Worm (Caenorhabditis elegans): Measurements from ENCODE around the gene metr-1.

Gene metr-1

ce11 chrII:10884396-10884795, 42.0 kb upstream of the metr-1 start, which contains the start of gene egg-3:
Gene egg-3 (minus strand): TSS chrII:10884441.
- TF ChIP-seq pqm-1 (tag; optimal IDR thresholded peaks at IDR 0.05) (no peak), C04F5.9 (tag; optimal IDR thresholded peaks at IDR 0.05) (no peak), unc-86 (tag; optimal IDR thresholded peaks at IDR 0.05) (no peak), nhr-237 (tag; optimal IDR thresholded peaks at IDR 0.05) (no peak), fkh-4 (tag; optimal IDR thresholded peaks at IDR 0.05; ENCODE audit: borderline replicate concordance) (no peak), nhr-11 (tag; optimal IDR thresholded peaks at IDR 0.05) (no peak)

DNA sequence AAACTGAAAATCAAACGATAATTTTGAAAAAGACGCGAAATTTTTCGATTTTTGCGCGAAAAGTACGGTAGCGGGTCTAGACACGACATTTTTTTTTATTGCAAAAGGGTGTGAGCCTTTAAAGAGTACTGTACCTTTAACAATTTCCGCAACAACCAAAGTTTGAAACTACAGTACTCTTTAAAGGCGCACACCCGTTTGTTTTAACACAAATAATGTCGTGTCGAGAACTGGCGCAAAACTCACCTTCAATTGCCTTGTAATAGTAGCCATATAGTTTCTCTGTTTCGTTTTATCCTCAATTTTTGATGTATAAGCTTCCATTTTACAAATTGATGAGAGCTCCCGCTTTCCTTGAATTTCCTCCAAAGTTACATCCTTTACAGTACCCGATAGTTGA, 41.1 kb upstream of the metr-1 start:
- TF ChIP-seq nhr-47 (tag; optimal IDR thresholded peaks at IDR 0.05) (no peak), lir-3 (tag; optimal IDR thresholded peaks at IDR 0.05; ENCODE audit: poor library complexity) (no peak), tbx-2 (tag; optimal IDR thresholded peaks at IDR 0.05) (no peak), jun-1 (tag; optimal IDR thresholded peaks at IDR 0.05) (no peak), swsn-7 (tag; optimal IDR thresholded peaks at IDR 0.05) (no peak), aly-2 (tag; optimal IDR thresholded peaks at IDR 0.05) (no peak), nhr-12 (tag; optimal IDR thresholded peaks at IDR 0.05) (no peak), nhr-76 (tag; optimal IDR thresholded peaks at IDR 0.05) (no peak), tlp-1 (tag; optimal IDR thresholded peaks at IDR 0.05) (no peak), ets-5 (GFP tag; IDR thresholded peaks at IDR 0.05) (no peak)

DNA sequence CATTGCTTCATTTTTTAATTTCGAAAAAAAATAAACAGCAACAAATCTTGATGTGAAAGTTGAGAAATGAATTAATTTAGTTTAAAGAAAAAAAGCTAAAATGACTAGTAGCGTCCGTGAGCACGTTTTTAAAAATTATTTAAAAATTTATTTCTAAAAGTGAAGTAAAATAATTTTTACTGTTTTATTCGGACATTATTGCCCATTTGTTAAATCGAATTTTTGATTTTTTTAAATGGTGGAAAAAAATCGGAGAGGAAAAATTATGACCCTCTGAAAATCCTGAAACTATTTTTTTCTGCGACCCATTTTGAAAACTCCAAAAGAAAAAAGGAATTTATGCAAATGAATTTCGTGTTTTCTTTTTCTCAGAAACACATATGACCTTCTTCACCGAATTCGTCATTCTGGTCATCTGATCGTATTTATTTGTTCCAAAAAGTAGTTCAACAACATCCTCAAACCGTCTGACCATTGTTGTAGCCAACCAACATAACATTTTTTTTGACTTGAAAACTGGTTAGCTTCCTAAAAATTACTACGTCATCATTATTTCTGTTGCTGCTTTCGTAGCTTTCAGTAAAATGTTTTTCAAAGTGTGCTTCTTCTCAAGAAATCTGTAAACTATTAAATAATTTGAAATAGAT, 40.4 kb upstream of the metr-1 start, which contains the start of gene F44F4.3:
F44F4.3 (minus strand) TSS at position 51 of the 647 bp plus-strand sequence.
- peak; percentile 53 for TF ChIP-seq nhr-85 (tag)
- peak; percentile 12 for TF ChIP-seq blmp-1 (tag; optimal IDR thresholded peaks at IDR 0.05)
- TF ChIP-seq nhr-11 (tag; optimal IDR thresholded peaks at IDR 0.05), result no peak
- TF ChIP-seq swsn-7 (tag; optimal IDR thresholded peaks at IDR 0.05), result no peak

DNA sequence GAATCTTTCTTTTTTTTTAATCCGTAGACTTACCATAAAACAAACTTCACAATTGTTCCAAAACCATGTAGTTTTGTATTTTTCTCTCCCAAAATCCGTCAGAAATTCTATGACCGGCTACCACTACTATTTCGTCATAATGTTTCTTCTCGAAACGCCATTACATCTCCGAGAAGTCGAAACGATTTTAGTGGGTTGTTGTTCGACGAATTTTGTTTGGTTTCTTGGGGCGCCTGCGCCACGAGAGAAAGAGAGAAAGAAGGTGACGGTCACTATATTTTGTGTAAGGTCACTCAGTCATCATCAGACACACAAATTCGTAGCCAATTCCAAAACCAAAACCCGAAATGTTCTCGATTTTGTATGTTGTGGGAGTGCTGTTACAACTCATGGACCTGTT, 39.3 kb upstream of the metr-1 start:
- no peak for TF ChIP-seq aha-1 (tag; optimal IDR thresholded peaks at IDR 0.05)
- TF ChIP-seq sup-37 (GFP tag; optimal IDR thresholded peaks at IDR 0.05), result no peak
- TF ChIP-seq efl-1 (optimal IDR thresholded peaks at IDR 0.05), result no peak
- TF ChIP-seq efl-1 (GFP tag; optimal IDR thresholded peaks at IDR 0.05 in 1 of 2), result peak in 1 of 2 experiments; percentile 53
- peak in 1 of 2 experiments; percentile 12 for TF ChIP-seq mdl-1 (tag; optimal IDR thresholded peaks at IDR 0.05)
- TF ChIP-seq snpc-4 (tag; optimal IDR thresholded peaks at IDR 0.05), result no peak
- TF ChIP-seq hpl-2 (GFP tag; optimal IDR thresholded peaks at IDR 0.05), result no peak
- peak; percentile 41 for TF ChIP-seq snu-23 (GFP tag; optimal IDR thresholded peaks at IDR 0.05)
- TF ChIP-seq ceh-88 (GFP tag; IDR thresholded peaks at IDR 0.05), result no peak
- no peak for TF ChIP-seq lin-15B (tag; optimal IDR thresholded peaks at IDR 0.05)
- TF ChIP-seq nhr-19 (GFP tag; conservative IDR thresholded peaks at IDR 0.05), result no peak
- TF ChIP-seq ets-5 (GFP tag; IDR thresholded peaks at IDR 0.05), result no peak
- peak; percentile 76 for TF ChIP-seq blmp-1 (tag; optimal IDR thresholded peaks at IDR 0.05)
- no peak for TF ChIP-seq unc-130 (tag; optimal IDR thresholded peaks at IDR 0.05)
- no peak for TF ChIP-seq tbx-2 (tag; optimal IDR thresholded peaks at IDR 0.05)
- peak; percentile 74 for TF ChIP-seq lin-14 (GFP tag; optimal IDR thresholded peaks at IDR 0.05)
- no peak for TF ChIP-seq unc-62 (GFP tag; optimal IDR thresholded peaks at IDR 0.05)
- TF ChIP-seq egl-27 (tag; optimal IDR thresholded peaks at IDR 0.05), result no peak
- no peak for TF ChIP-seq nhr-90 (tag; optimal IDR thresholded peaks at IDR 0.05; ENCODE audit: poor library complexity)
- peak; percentile 21 for TF ChIP-seq mep-1 (tag; optimal IDR thresholded peaks at IDR 0.05)
- TF ChIP-seq ceh-82 (tag; optimal IDR thresholded peaks at IDR 0.05), result peak in 1 of 3 experiments; percentile 5
- no peak for TF ChIP-seq vab-15 (tag; optimal IDR thresholded peaks at IDR 0.05)
- peak; percentile 31 for TF ChIP-seq skn-1 (tag; optimal IDR thresholded peaks at IDR 0.05)
- TF ChIP-seq jun-1 (tag; optimal IDR thresholded peaks at IDR 0.05), result no peak
- peak in 1 of 2 experiments; percentile 11 for TF ChIP-seq lin-35 (GFP tag; optimal IDR thresholded peaks at IDR 0.05)
- TF ChIP-seq nhr-20 (tag; optimal IDR thresholded peaks at IDR 0.05), result peak; percentile 49
- TF ChIP-seq lsy-2 (tag; optimal IDR thresholded peaks at IDR 0.05), result peak in 1 of 2 experiments; percentile 29
- TF ChIP-seq nhr-71 (tag; optimal IDR thresholded peaks at IDR 0.05), result peak; percentile 27
- TF ChIP-seq nhr-85 (tag), result peak; percentile 83
- no peak for TF ChIP-seq unc-98 (GFP tag; IDR thresholded peaks at IDR 0.05)
- TF ChIP-seq elt-3 (tag; optimal IDR thresholded peaks at IDR 0.05), result peak in 1 of 6 experiments; percentile 57

All from whole organism, L1 larva.